Worm (Caenorhabditis elegans): Measurements from ENCODE around the gene C05C8.8.

DNA sequence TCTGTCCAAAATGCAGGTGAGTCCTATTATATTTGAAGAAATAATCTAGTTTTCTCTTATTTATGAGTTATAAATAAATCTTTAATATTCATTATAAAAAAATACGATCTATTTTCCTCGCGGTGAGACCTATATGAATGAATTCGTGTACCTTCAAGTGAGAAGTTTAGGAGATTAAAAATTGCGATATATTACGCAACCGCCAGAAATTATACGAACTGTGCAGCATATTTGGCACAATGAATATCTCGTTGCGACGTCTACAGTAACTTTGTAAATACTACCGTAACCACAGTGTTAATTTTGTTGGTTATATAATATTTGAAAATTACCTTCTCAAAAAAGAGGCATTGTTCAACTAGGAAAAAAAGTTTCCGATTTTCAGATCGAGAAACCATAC lies 30.6 kb downstream of the C05C8.8 start:
- TF ChIP-seq ceh-83 (GFP tag; optimal IDR thresholded peaks at IDR 0.05), result no peak
- TF ChIP-seq lin-13 (tag; optimal IDR thresholded peaks at IDR 0.05), result no peak
- TF ChIP-seq snpc-4 (tag; optimal IDR thresholded peaks at IDR 0.05), result no peak
- TF ChIP-seq elt-1 (tag; optimal IDR thresholded peaks at IDR 0.05; ENCODE audit: borderline replicate concordance, insufficient read depth), result no peak
- TF ChIP-seq pha-4 (tag; optimal IDR thresholded peaks at IDR 0.05), result no peak
- no peak for TF ChIP-seq ceh-39 (tag; optimal IDR thresholded peaks at IDR 0.05)
- TF ChIP-seq ces-1 (GFP tag; optimal IDR thresholded peaks at IDR 0.05), result no peak
- TF ChIP-seq nhr-12 (tag; optimal IDR thresholded peaks at IDR 0.05), result no peak
- no peak for TF ChIP-seq nhr-2 (tag; optimal IDR thresholded peaks at IDR 0.05)
- no peak for TF ChIP-seq unc-62 (GFP tag; optimal IDR thresholded peaks at IDR 0.05)
- TF ChIP-seq unc-39 (tag; optimal IDR thresholded peaks at IDR 0.05), result no peak
- TF ChIP-seq nhr-28 (tag; optimal IDR thresholded peaks at IDR 0.05), result no peak

Data from whole organism, mixed stage, embryonic.